Worm (Caenorhabditis elegans) whole organism, young adult: ENCODE data around the gene rpl-11.1.

Source experiments
- F22D6.2 ChIP-seq: sonication (generic microtip); optimal IDR thresholded peaks from 2 replicates; lab custom pipeline; 2016; ENCODE audit warnings: mild to moderate bottlenecking, missing genetic modification characterization, missing compliant biosample characterization
- K11D2.4 ChIP-seq: fragments of 200-800 bp; sonication (Bioruptor generic); IDR thresholded peaks from 2 replicates; pipeline ENCODE4 v1.3.6; 2022; ENCODE audit warnings: missing genetic modification reagents, missing genetic modification characterization, missing compliant biosample characterization
- T26A5.8 ChIP-seq: sonication (generic microtip); optimal IDR thresholded peaks from 2 replicates; lab custom pipeline; 2016; ENCODE audit warnings: missing genetic modification characterization, missing compliant biosample characterization
- ceh-91 ChIP-seq: fragments of 200-800 bp; sonication (Bioruptor generic); IDR thresholded peaks from 2 replicates; pipeline ENCODE4 v1.3.6; 2022; ENCODE audit warnings: missing genetic modification reagents, missing genetic modification characterization, missing compliant biosample characterization
- chd-7 ChIP-seq: sonication (generic microtip); optimal IDR thresholded peaks from 2 replicates; lab custom pipeline; 2016; ENCODE audit warnings: mild to moderate bottlenecking, missing genetic modification characterization, moderate library complexity, missing compliant biosample characterization
- hmg-20 ChIP-seq: fragments of 200-800 bp; sonication (Bioruptor generic); IDR thresholded peaks from 2 replicates; pipeline ENCODE4 v1.3.6; 2022; ENCODE audit warnings: missing genetic modification reagents, missing genetic modification characterization, missing compliant biosample characterization
- let-526 ChIP-seq: fragments of 200-800 bp; sonication (Bioruptor generic); IDR thresholded peaks from 2 replicates; pipeline ENCODE4 v1.3.6; 2022; ENCODE audit warnings: missing genetic modification reagents, missing genetic modification characterization, missing compliant biosample characterization
- madf-8 ChIP-seq: fragments of 200-800 bp; sonication (Bioruptor generic); conservative IDR thresholded peaks from 2 replicates; pipeline ENCODE4 v1.3.6; 2022; ENCODE audit warnings: missing genetic modification reagents, missing genetic modification characterization, missing compliant biosample characterization
- nhr-80 ChIP-seq: sonication (generic microtip); optimal IDR thresholded peaks from 2 replicates; lab custom pipeline; 2016; ENCODE audit warnings: missing genetic modification characterization, missing compliant biosample characterization
- rcor-1 ChIP-seq: fragments of 200-800 bp; sonication (Bioruptor generic); IDR thresholded peaks from 2 replicates; pipeline ENCODE4 v1.3.6; 2022; ENCODE audit warnings: missing genetic modification reagents, missing genetic modification characterization, missing compliant biosample characterization
- rec-8 ChIP-seq, 2 experiments: sonication (generic microtip); optimal IDR thresholded peaks; 2 replicates each; lab custom pipeline; 2016; ENCODE audit warnings: mild to moderate bottlenecking in 2 of 2, missing genetic modification characterization in 2 of 2, missing genetic modification reagents in 2 of 2, missing genotype in 2 of 2, missing biosample characterization in 1 of 2, missing compliant biosample characterization in 1 of 2, moderate library complexity in 1 of 2
- unc-62 ChIP-seq: fragments of 150-350 bp; optimal IDR thresholded peaks from 2 replicates; lab custom pipeline; 2014; ENCODE audit warnings: missing biosample characterization, missing genetic modification reagents, missing genetic modification characterization
- ztf-3 ChIP-seq: fragments of 200-800 bp; sonication (Bioruptor generic); optimal IDR thresholded peaks from 2 replicates; lab custom pipeline; 2018; ENCODE audit warnings: mild to moderate bottlenecking, missing genetic modification characterization, missing compliant biosample characterization

DNA sequence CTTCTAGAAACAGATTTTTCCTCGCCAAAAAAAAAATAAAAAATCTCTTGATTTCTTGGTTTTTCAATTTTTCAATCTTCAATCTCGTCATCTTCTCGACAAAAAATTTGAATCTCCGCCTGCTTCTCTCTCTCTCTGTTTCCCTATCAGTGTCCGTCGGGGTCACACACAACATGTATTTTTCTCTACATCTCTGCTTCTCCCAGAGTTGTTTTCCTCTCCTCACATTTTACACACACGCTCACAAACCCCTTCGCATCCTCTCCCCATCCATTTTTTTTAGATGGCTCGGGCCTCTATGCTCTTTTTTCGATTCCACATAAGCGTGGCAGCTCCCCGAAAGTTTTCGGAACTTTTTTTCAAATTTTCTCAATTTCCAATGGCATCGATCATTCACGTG lies 6.1 kb downstream of the rpl-11.1 start:
- TF ChIP-seq chd-7 (tag; lab: Kevin White, UChicago) (no peak), rcor-1 (GFP tag; lab: Robert Waterston, UW) (peak; percentile 24; the same call in 1 of the 2 replicates), ztf-3 (GFP tag; lab: Kevin White, UChicago) (no peak), F22D6.2 (tag; lab: Kevin White, UChicago) (no peak), ceh-91 (no peak), hmg-20 (GFP tag; lab: Robert Waterston, UW) (no peak), rec-8 (tag; optimal IDR thresholded peaks at IDR 0.05; lab: Kevin White, UChicago) (no peak), madf-8 (GFP tag; lab: Robert Waterston, UW) (no peak), nhr-80 (tag; lab: Kevin White, UChicago) (peak; percentile 58), unc-62 (GFP tag; lab: Kevin White, UChicago) (no peak), K11D2.4 (GFP tag; lab: Robert Waterston, UW) (no peak), T26A5.8 (tag; lab: Kevin White, UChicago) (no peak), let-526 (GFP tag; lab: Robert Waterston, UW) (no peak)
